Fruit fly (Drosophila melanogaster) whole organism, embryonic: ENCODE measurements around the gene CG13012.

ENCODE experiments used
- Ada2b ChIP-seq: fragments of 200-800 bp; sonication (Bioruptor generic); IDR thresholded peaks from 2 replicates; pipeline ENCODE4 v1.3.6; 2022; ENCODE audit warnings: missing biosample characterization, missing genetic modification characterization
- Bgb ChIP-seq: fragments of 200-800 bp; sonication (Bioruptor generic); IDR thresholded peaks from 2 replicates; pipeline ENCODE4 v1.3.6; 2022; ENCODE audit warnings: missing biosample characterization, missing genetic modification characterization; ENCODE audit not compliant: partially characterized antibody
- CG1024 ChIP-seq: fragments of 200-800 bp; sonication (Bioruptor generic); IDR thresholded peaks from 2 replicates; pipeline ENCODE4 v1.3.6; 2022; ENCODE audit warnings: missing biosample characterization, missing genetic modification characterization
- CG10267 ChIP-seq: fragments of 200-800 bp; sonication (Bioruptor generic); optimal IDR thresholded peaks from 2 replicates; lab custom pipeline; 2018; ENCODE audit warnings: missing biosample characterization, mild to moderate bottlenecking, missing genetic modification characterization, moderate library complexity
- CG10431 ChIP-seq: fragments of 200-800 bp; sonication (Bioruptor generic); optimal IDR thresholded peaks from 3 replicates; lab custom pipeline; 2018; ENCODE audit warnings: missing biosample characterization, mild to moderate bottlenecking, missing genetic modification characterization
- CG10543 ChIP-seq: fragments of 200-800 bp; sonication (Bioruptor generic); optimal IDR thresholded peaks from 3 replicates; lab custom pipeline; 2017; ENCODE audit warnings: missing biosample characterization, mild to moderate bottlenecking, missing genetic modification characterization, moderate library complexity
- CG12071 ChIP-seq: fragments of 200-800 bp; sonication (Bioruptor generic); optimal IDR thresholded peaks from 3 replicates; lab custom pipeline; 2018; ENCODE audit warnings: missing biosample characterization, mild to moderate bottlenecking, missing genetic modification characterization
- CG12104 ChIP-seq: fragments of 200-800 bp; sonication (Bioruptor generic); optimal IDR thresholded peaks from 3 replicates; lab custom pipeline; 2016; ENCODE audit warnings: missing biosample characterization, missing genetic modification characterization
- CG15601 ChIP-seq: fragments of 200-800 bp; sonication (Bioruptor generic); optimal IDR thresholded peaks from 3 replicates; lab custom pipeline; 2019; ENCODE audit warnings: missing biosample characterization, mild to moderate bottlenecking, missing genetic modification characterization, moderate library complexity
- CG16815 ChIP-seq: fragments of 200-800 bp; sonication (Bioruptor generic); optimal IDR thresholded peaks from 3 replicates; lab custom pipeline; 2017; ENCODE audit warnings: missing biosample characterization, mild to moderate bottlenecking, missing genetic modification characterization
- CG17385 ChIP-seq: fragments of 200-800 bp; sonication (Bioruptor generic); optimal IDR thresholded peaks from 3 replicates; lab custom pipeline; 2018; ENCODE audit warnings: missing biosample characterization, mild to moderate bottlenecking, missing genetic modification characterization
- CG18011 ChIP-seq: fragments of 200-800 bp; sonication (Bioruptor generic); optimal IDR thresholded peaks from 2 replicates; lab custom pipeline; 2017; ENCODE audit warnings: missing biosample characterization, missing genetic modification characterization, mild to moderate bottlenecking, moderate library complexity, missing genotype
- CG2116 ChIP-seq: fragments of 200-800 bp; sonication (Bioruptor generic); optimal IDR thresholded peaks from 3 replicates; lab custom pipeline; 2018; ENCODE audit warnings: missing biosample characterization, mild to moderate bottlenecking, missing genetic modification characterization
- CG2129 ChIP-seq: fragments of 200-800 bp; sonication (Bioruptor generic); IDR thresholded peaks from 2 replicates; pipeline ENCODE4 v1.3.6; 2022; ENCODE audit warnings: missing biosample characterization, missing genetic modification characterization; ENCODE audit not compliant: partially characterized antibody
- CG2678 ChIP-seq: fragments of 200-800 bp; sonication (Bioruptor generic); optimal IDR thresholded peaks from 3 replicates; lab custom pipeline; 2019; ENCODE audit warnings: missing biosample characterization, mild to moderate bottlenecking, missing genetic modification characterization, moderate library complexity
- CG33557 ChIP-seq: fragments of 200-800 bp; sonication (Bioruptor generic); optimal IDR thresholded peaks from 2 replicates; lab custom pipeline; 2019; ENCODE audit warnings: missing biosample characterization, mild to moderate bottlenecking, missing genetic modification characterization, moderate library complexity
- CG6765 ChIP-seq: fragments of 200-800 bp; sonication (Bioruptor generic); optimal IDR thresholded peaks from 3 replicates; lab custom pipeline; 2017; ENCODE audit warnings: missing biosample characterization, mild to moderate bottlenecking, missing genetic modification characterization
- CG8281 ChIP-seq: fragments of 200-800 bp; sonication (Bioruptor generic); optimal IDR thresholded peaks from 2 replicates; lab custom pipeline; 2018; ENCODE audit warnings: missing biosample characterization, mild to moderate bottlenecking, missing genetic modification characterization, moderate library complexity
- CG8765 ChIP-seq: fragments of 200-800 bp; sonication (Bioruptor generic); IDR thresholded peaks from 2 replicates; pipeline ENCODE4 v1.3.6; 2022; ENCODE audit warnings: missing biosample characterization, missing genetic modification characterization
- CG9215 ChIP-seq: fragments of 200-800 bp; sonication (Bioruptor generic); IDR thresholded peaks from 2 replicates; pipeline ENCODE4 v1.3.6; 2022; ENCODE audit warnings: missing biosample characterization, missing genetic modification characterization
- D ChIP-seq, 2 experiments: fragments of 200-800 bp in 1 of 2; fragments of >200 bp in 1 of 2; sonication (Bioruptor generic) in 1 of 2; optimal IDR thresholded peaks; 2 replicates in 1 of 2; 3 replicates in 1 of 2; lab custom pipeline; 2017; ENCODE audit warnings: mild to moderate bottlenecking in 1 of 2, missing biosample characterization in 1 of 2, missing genetic modification characterization in 1 of 2, missing genetic modification reagents in 1 of 2
- D19A ChIP-seq: fragments of 200-800 bp; optimal IDR thresholded peaks from 3 replicates; lab custom pipeline; 2019; ENCODE audit warnings: missing biosample characterization, mild to moderate bottlenecking, missing genetic modification characterization, moderate library complexity
- D19B ChIP-seq: fragments of 200-800 bp; sonication (Bioruptor generic); optimal IDR thresholded peaks from 2 replicates; lab custom pipeline; 2017; ENCODE audit warnings: missing biosample characterization, mild to moderate bottlenecking, missing genetic modification characterization
- Doc2 ChIP-seq: fragments of 200-800 bp; sonication (Bioruptor generic); IDR thresholded peaks from 2 replicates; pipeline ENCODE4 v1.3.6; 2022; ENCODE audit warnings: missing biosample characterization, missing genetic modification characterization
- HLHmδ ChIP-seq: fragments of 200-800 bp; sonication (Bioruptor generic); optimal IDR thresholded peaks from 2 replicates; lab custom pipeline; 2018; ENCODE audit warnings: missing biosample characterization, mild to moderate bottlenecking, missing genetic modification characterization, moderate library complexity
- Hr3 ChIP-seq: fragments of 200-800 bp; sonication (Bioruptor generic); optimal IDR thresholded peaks from 3 replicates; lab custom pipeline; 2016; ENCODE audit warnings: missing biosample characterization, missing genetic modification characterization
- Hr78 ChIP-seq, 2 experiments: fragments of 200-800 bp in 1 of 2; fragments of >200 bp in 1 of 2; sonication (Bioruptor generic) in 1 of 2; optimal IDR thresholded peaks; 2 replicates each; lab custom pipeline; 2017 to 2019; ENCODE audit warnings: missing biosample characterization in 2 of 2, missing genetic modification characterization in 2 of 2, mild to moderate bottlenecking in 1 of 2, moderate library complexity in 1 of 2
- Mad ChIP-seq: fragments of 200-800 bp; sonication (Bioruptor generic); optimal IDR thresholded peaks from 2 replicates; lab custom pipeline; 2016; ENCODE audit warnings: missing biosample characterization, missing genetic modification characterization
- Myb ChIP-seq: fragments of 200-800 bp; sonication (Bioruptor generic); optimal IDR thresholded peaks from 2 replicates; lab custom pipeline; 2016; ENCODE audit warnings: missing biosample characterization, missing genetic modification characterization
- Rfx ChIP-seq: fragments of 200-800 bp; sonication (Bioruptor generic); IDR thresholded peaks from 2 replicates; pipeline ENCODE4 v1.3.6; 2022; ENCODE audit warnings: missing biosample characterization, missing genetic modification characterization
- Sox100B ChIP-seq: fragments of 200-800 bp; sonication (Bioruptor generic); optimal IDR thresholded peaks from 3 replicates; lab custom pipeline; 2018; ENCODE audit warnings: missing biosample characterization, mild to moderate bottlenecking, missing genetic modification characterization
- Tbp ChIP-seq: fragments of >200 bp; optimal IDR thresholded peaks from 2 replicates; lab custom pipeline; 2018; ENCODE audit warnings: missing biosample characterization, missing genetic modification characterization
- ab ChIP-seq: fragments of 200-800 bp; sonication (Bioruptor generic); optimal IDR thresholded peaks from 2 replicates; lab custom pipeline; 2016; ENCODE audit warnings: missing biosample characterization, missing genetic modification characterization
- bowl ChIP-seq: fragments of 200-800 bp; sonication (Bioruptor generic); IDR thresholded peaks from 2 replicates; pipeline ENCODE4 v1.3.6; 2022; ENCODE audit warnings: missing biosample characterization, missing genetic modification characterization
- danr ChIP-seq: fragments of 200-800 bp; sonication (Bioruptor generic); IDR thresholded peaks from 2 replicates; pipeline ENCODE4 v1.3.6; 2022; ENCODE audit warnings: missing biosample characterization, missing genetic modification characterization
- disco-r ChIP-seq: fragments of 200-800 bp; sonication (Bioruptor generic); optimal IDR thresholded peaks from 2 replicates; lab custom pipeline; 2016; ENCODE audit warnings: missing biosample characterization, missing genetic modification characterization
- dmrt11E ChIP-seq: fragments of 200-800 bp; sonication (Bioruptor generic); optimal IDR thresholded peaks from 3 replicates; lab custom pipeline; 2018; ENCODE audit warnings: missing biosample characterization, mild to moderate bottlenecking, missing genetic modification characterization, moderate library complexity
- eyg ChIP-seq: fragments of 200-800 bp; sonication (Bioruptor generic); optimal IDR thresholded peaks from 3 replicates; lab custom pipeline; 2016; ENCODE audit warnings: missing biosample characterization, missing genetic modification characterization
- hkb ChIP-seq, 2 experiments: fragments of 200-800 bp in 1 of 2; fragments of >200 bp in 1 of 2; sonication (Bioruptor generic) in 1 of 2; IDR thresholded peaks in 1 of 2; optimal IDR thresholded peaks in 1 of 2; 2 replicates each; pipeline versions ENCODE4 v1.3.6 to Lab custom; 2017 to 2022; ENCODE audit warnings: missing biosample characterization in 1 of 2, missing genetic modification characterization in 1 of 2
- mirr ChIP-seq: fragments of 200-800 bp; sonication (Bioruptor generic); optimal IDR thresholded peaks from 3 replicates; lab custom pipeline; 2018; ENCODE audit warnings: missing biosample characterization, mild to moderate bottlenecking, missing genetic modification characterization
- nau ChIP-seq: fragments of 200-800 bp; sonication (Bioruptor generic); optimal IDR thresholded peaks from 3 replicates; lab custom pipeline; 2017; ENCODE audit warnings: missing biosample characterization, mild to moderate bottlenecking, missing genetic modification characterization, missing genetic modification reagents
- pzg ChIP-seq: fragments of 200-800 bp; sonication (Bioruptor generic); optimal IDR thresholded peaks from 3 replicates; lab custom pipeline; 2018; ENCODE audit warnings: missing biosample characterization, mild to moderate bottlenecking, missing genetic modification characterization, moderate library complexity
- sim ChIP-seq: fragments of 200-800 bp; sonication (Bioruptor generic); IDR thresholded peaks from 2 replicates; pipeline ENCODE4 v1.3.6; 2022; ENCODE audit warnings: missing biosample characterization, missing genetic modification characterization
- slbo ChIP-seq: fragments of 200-800 bp; sonication (Bioruptor generic); IDR thresholded peaks from 2 replicates; pipeline ENCODE4 v1.3.6; 2022; ENCODE audit warnings: missing biosample characterization, missing genetic modification characterization
- so ChIP-seq: fragments of 200-800 bp; sonication (Bioruptor generic); IDR thresholded peaks from 3 replicates; pipeline ENCODE4 v1.3.6; 2022; ENCODE audit warnings: missing biosample characterization, missing genetic modification characterization
- stwl ChIP-seq: fragments of 200-800 bp; sonication (Bioruptor generic); optimal IDR thresholded peaks from 3 replicates; lab custom pipeline; 2018; ENCODE audit warnings: missing biosample characterization, mild to moderate bottlenecking, missing genetic modification characterization, moderate library complexity
- ttk ChIP-seq: fragments of 200-800 bp; sonication (Bioruptor generic); IDR thresholded peaks from 2 replicates; pipeline ENCODE4 v2.1.2; 2022; ENCODE audit warnings: missing biosample characterization, missing genetic modification characterization

Gene CG13012

DNA sequence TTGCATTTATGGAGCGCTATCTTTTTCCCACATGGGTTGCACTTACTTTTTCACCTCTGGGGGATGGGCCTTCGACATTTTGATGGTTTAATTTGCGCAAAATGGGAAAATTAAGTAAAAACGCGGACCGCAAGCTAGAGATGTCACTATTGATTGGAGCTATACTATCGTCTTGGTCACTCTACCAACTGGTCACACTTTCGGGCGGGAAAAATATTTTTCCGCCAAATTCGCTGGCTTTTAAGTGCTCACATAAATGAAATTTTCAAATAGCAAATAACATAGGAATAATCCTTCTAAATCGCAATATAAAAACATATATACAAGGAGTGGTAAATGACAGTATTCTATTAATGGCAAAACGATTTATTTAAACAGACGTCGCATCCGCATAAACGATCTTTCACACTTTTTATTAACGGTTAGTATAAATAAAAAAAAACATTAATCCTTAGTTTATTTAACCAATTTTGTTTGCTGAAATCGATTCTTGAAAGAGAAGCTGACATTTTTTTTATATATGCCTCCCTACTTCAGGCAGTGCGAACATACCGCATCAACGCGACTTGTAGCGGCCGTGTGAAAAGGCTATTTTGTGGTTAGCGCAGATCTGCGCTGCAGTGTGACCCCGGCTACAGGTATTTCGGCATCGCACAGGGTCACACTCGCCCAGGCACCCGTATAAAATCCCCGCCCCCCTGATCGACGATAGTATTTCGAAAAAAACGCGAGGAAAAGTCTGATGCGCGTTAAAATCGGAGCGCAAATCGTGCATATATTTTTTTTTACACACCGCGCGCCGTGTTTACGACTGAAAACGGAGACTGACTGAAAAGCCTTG is 36.1 kb downstream of the CG13012 start, which contains the start of the genes SNRPG and mthl1 (continued):
- TF ChIP-seq Sox100B (peak; percentile 14), Mad (GFP tag; lab: Kevin White, UChicago) (peak; percentile 69), bowl (GFP tag; lab: Robert Waterston, UW) (peak; percentile 72; the same call in 1 of the 2 replicates), CG16815 (GFP tag; lab: Kevin White, UChicago) (peak; percentile 83), so (GFP tag; lab: Robert Waterston, UW) (peak; percentile 63; the same call in 2 of the 3 replicates), sim (GFP tag; lab: Robert Waterston, UW) (peak; percentile 60; the same call in 1 of the 2 replicates), disco-r (peak; percentile 13), ab (GFP tag; lab: Kevin White, UChicago) (peak; percentile 55), nau (no peak), CG2678 (tag; lab: Kevin White, UChicago) (peak; percentile 78), Rfx (GFP tag; lab: Robert Waterston, UW) (peak; percentile 96), Tbp (GFP tag; lab: Kevin White, UChicago) (no peak), CG12104 (GFP tag; lab: Kevin White, UChicago) (peak; percentile 54), mirr (GFP tag; lab: Kevin White, UChicago) (peak; percentile 24), CG17385 (GFP tag; lab: Kevin White, UChicago) (peak; percentile 64), CG2129 (no peak), pzg (GFP tag; lab: Kevin White, UChicago) (peak; percentile 85), CG33557 (GFP tag; lab: Kevin White, UChicago) (no peak), CG10267 (tag; lab: Kevin White, UChicago) (peak; percentile 67), CG10431 (GFP tag; lab: Kevin White, UChicago) (peak; percentile 10), CG8281 (tag; lab: Kevin White, UChicago) (no peak), CG9215 (GFP tag; lab: Robert Waterston, UW) (peak; percentile 91), Ada2b (GFP tag; lab: Robert Waterston, UW) (peak; percentile 84), Doc2 (GFP tag; lab: Robert Waterston, UW) (peak; percentile 53; the same call in 1 of the 2 replicates), eyg (GFP tag; lab: Kevin White, UChicago) (peak; percentile 43), hkb (optimal IDR thresholded peaks at IDR 0.05; lab: Kevin White, UChicago) (peak; percentile 11), hkb (GFP tag; IDR thresholded peaks at IDR 0.05; lab: Robert Waterston, UW) (peak; percentile 82), D19B (GFP tag; lab: Kevin White, UChicago) (peak; percentile 70), D19A (tag; lab: Kevin White, UChicago) (no peak), D (optimal IDR thresholded peaks at IDR 0.05; lab: Kevin White, UChicago) (no peak), D (GFP tag; optimal IDR thresholded peaks at IDR 0.05; lab: Kevin White, UChicago) (peak; percentile 59), CG15601 (tag; lab: Kevin White, UChicago) (no peak), HLHmδ (peak; percentile 19), CG18011 (peak; percentile 40), Myb (GFP tag; lab: Kevin White, UChicago) (peak; percentile 43), dmrt11E (peak; percentile 64), stwl (tag; lab: Kevin White, UChicago) (peak; percentile 45), CG2116 (GFP tag; lab: Kevin White, UChicago) (peak; percentile 70), CG6765 (GFP tag; lab: Kevin White, UChicago) (no peak), Bgb (peak; percentile 69), CG12071 (GFP tag; lab: Kevin White, UChicago) (peak; percentile 23), CG1024 (peak; percentile 84), Hr3 (GFP tag; lab: Kevin White, UChicago) (peak; percentile 45), CG8765 (GFP tag; lab: Robert Waterston, UW) (peak; percentile 90), ttk (peak; percentile 93), danr (peak; percentile 76), slbo (peak; percentile 97), CG10543 (GFP tag; lab: Kevin White, UChicago) (peak; percentile 46), Hr78 (GFP tag; optimal IDR thresholded peaks at IDR 0.05; lab: Kevin White, UChicago) (no peak)
